Fruit fly (Drosophila melanogaster): ENCODE results near the gene rgn.

Gene rgn

dm6 chr3L:21382158-21382610, at the start of gene rgn:
rgn (plus strand) TSS chr3L:21382501.
- TF ChIP-seq dsx (GFP tag; optimal IDR thresholded peaks at IDR 0.05; ENCODE audit: poor library complexity, severe bottlenecking): peak; percentile 80
- peak; percentile 88 for TF ChIP-seq CG6163 (GFP tag; IDR thresholded peaks at IDR 0.05)
- TF ChIP-seq esn (GFP tag; optimal IDR thresholded peaks at IDR 0.05): peak; percentile 87
- TF ChIP-seq net (GFP tag; optimal IDR thresholded peaks at IDR 0.05): peak; percentile 87
- peak; percentile 87 for TF ChIP-seq CG3032 (tag; optimal IDR thresholded peaks at IDR 0.05)
- TF ChIP-seq fd85E (GFP tag; optimal IDR thresholded peaks at IDR 0.05): peak; percentile 61
- peak; percentile 84 for TF ChIP-seq Sox14 (GFP tag; optimal IDR thresholded peaks at IDR 0.05)
- peak; percentile 70 for TF ChIP-seq CG11902 (GFP tag; optimal IDR thresholded peaks at IDR 0.05)
- peak; percentile 68 for TF ChIP-seq CG11294 (GFP tag; IDR thresholded peaks at IDR 0.05)
- peak; percentile 80 for TF ChIP-seq Sox15 (GFP tag; optimal IDR thresholded peaks at IDR 0.05)
- no peak for TF ChIP-seq Eip93F (GFP tag; optimal IDR thresholded peaks at IDR 0.05)
- TF ChIP-seq Ets96B (tag; optimal IDR thresholded peaks at IDR 0.05): peak; percentile 88
- TF ChIP-seq CG6276 (GFP tag; optimal IDR thresholded peaks at IDR 0.05): peak; percentile 89
- peak; percentile 91 for TF ChIP-seq CG8632 (GFP tag; optimal IDR thresholded peaks at IDR 0.05)
- peak; percentile 74 for TF ChIP-seq Smox (GFP tag; optimal IDR thresholded peaks at IDR 0.05)
- peak; percentile 88 for TF ChIP-seq eg (GFP tag; IDR thresholded peaks at IDR 0.05)
- peak; percentile 78 for TF ChIP-seq cyc (GFP tag; optimal IDR thresholded peaks at IDR 0.05)
- TF ChIP-seq CG6854 (GFP tag; optimal IDR thresholded peaks at IDR 0.05): peak; percentile 62
- peak; percentile 83 for TF ChIP-seq pdm3 (GFP tag; optimal IDR thresholded peaks at IDR 0.05)
- peak; percentile 90 for TF ChIP-seq Lpt (GFP tag; optimal IDR thresholded peaks at IDR 0.05)
- peak; percentile 91 for TF ChIP-seq achi (GFP tag; optimal IDR thresholded peaks at IDR 0.05)
- TF ChIP-seq Ets21C (GFP tag; optimal IDR thresholded peaks at IDR 0.05): peak; percentile 54
- peak; percentile 91 for TF ChIP-seq acj6 (GFP tag; optimal IDR thresholded peaks at IDR 0.05)
- peak; percentile 69 for TF ChIP-seq CG9139 (GFP tag; optimal IDR thresholded peaks at IDR 0.05)
- TF ChIP-seq CG8119 (GFP tag; IDR thresholded peaks at IDR 0.05): peak; percentile 93
- peak; percentile 8 for TF ChIP-seq fkh (GFP tag; optimal IDR thresholded peaks at IDR 0.05)
- peak; percentile 91 for TF ChIP-seq OdsH (GFP tag; optimal IDR thresholded peaks at IDR 0.05)
- TF ChIP-seq CG34406 (GFP tag; optimal IDR thresholded peaks at IDR 0.05): peak; percentile 91
- peak; percentile 76 for TF ChIP-seq CG1621 (tag; optimal IDR thresholded peaks at IDR 0.05)
- TF ChIP-seq CG32006 (GFP tag; optimal IDR thresholded peaks at IDR 0.05): peak; percentile 97
- peak; percentile 92 for TF ChIP-seq CG10631 (GFP tag; optimal IDR thresholded peaks at IDR 0.05)
- peak; percentile 81 for TF ChIP-seq dac (GFP tag; optimal IDR thresholded peaks at IDR 0.05)
- TF ChIP-seq CG16779 (tag; optimal IDR thresholded peaks at IDR 0.05): peak; percentile 81
- TF ChIP-seq CG7368 (GFP tag; optimal IDR thresholded peaks at IDR 0.05): peak; percentile 81
- peak; percentile 78 for TF ChIP-seq Eip75B (GFP tag; optimal IDR thresholded peaks at IDR 0.05)
- peak; percentile 90 for TF ChIP-seq CG3919 (GFP tag; optimal IDR thresholded peaks at IDR 0.05)
- peak; percentile 93 for TF ChIP-seq Eip78C (GFP tag)
- peak; percentile 76 to 85 for TF ChIP-seq ss (GFP tag; optimal IDR thresholded peaks at IDR 0.05)
- peak; percentile 80 for TF ChIP-seq lz (GFP tag; optimal IDR thresholded peaks at IDR 0.05)
- peak; percentile 91 for TF ChIP-seq CG4318 (GFP tag; optimal IDR thresholded peaks at IDR 0.05)
- TF ChIP-seq spab (GFP tag; optimal IDR thresholded peaks at IDR 0.05): peak; percentile 84
- TF ChIP-seq CG11762 (GFP tag; optimal IDR thresholded peaks at IDR 0.05; ENCODE audit: insufficient read depth): peak; percentile 86
- peak; percentile 61 to 92 for TF ChIP-seq salr (GFP tag; optimal IDR thresholded peaks at IDR 0.05)
- TF ChIP-seq svp (GFP tag): peak; percentile 87
- TF ChIP-seq fd59A (GFP tag; optimal IDR thresholded peaks at IDR 0.05): peak; percentile 74
- peak; percentile 82 for TF ChIP-seq CG10669 (GFP tag; optimal IDR thresholded peaks at IDR 0.05)
- peak; percentile 78 for TF ChIP-seq Sox102F (GFP tag; optimal IDR thresholded peaks at IDR 0.05)
- TF ChIP-seq Hr4 (GFP tag; optimal IDR thresholded peaks at IDR 0.05): peak; percentile 89
- TF ChIP-seq CG31627 (GFP tag; optimal IDR thresholded peaks at IDR 0.05): peak; percentile 78
- no peak for TF ChIP-seq Hr38 (GFP tag; optimal IDR thresholded peaks at IDR 0.05)
- TF ChIP-seq CG8319 (GFP tag; optimal IDR thresholded peaks at IDR 0.05): peak; percentile 81
- TF ChIP-seq CG6808 (GFP tag; optimal IDR thresholded peaks at IDR 0.05): peak; percentile 75

Measured in whole organism, prepupa.